Fruit fly (Drosophila melanogaster) whole organism, embryonic: ENCODE data around the gene PpV.
A peak's percentile ranks its signal among the peaks of the same experiment; 100 is the strongest.

Experiments
- Abd-B ChIP-seq: fragments of 200-800 bp; sonication (Bioruptor generic); optimal IDR thresholded peaks from 2 replicates; lab custom pipeline; 2018; ENCODE audit warnings: missing biosample characterization, mild to moderate bottlenecking, missing genetic modification characterization, moderate library complexity
- B-H2 ChIP-seq: fragments of 200-800 bp; sonication (Bioruptor generic); optimal IDR thresholded peaks from 2 replicates; lab custom pipeline; 2018; ENCODE audit warnings: missing biosample characterization, mild to moderate bottlenecking, missing genetic modification characterization
- CG10366 ChIP-seq: fragments of 200-800 bp; sonication (Bioruptor generic); IDR thresholded peaks from 2 replicates; pipeline ENCODE4 v1.3.6; 2022; ENCODE audit warnings: missing biosample characterization, missing genetic modification characterization
- CG12155 ChIP-seq: fragments of 200-800 bp; sonication (Bioruptor generic); optimal IDR thresholded peaks from 3 replicates; lab custom pipeline; 2016; ENCODE audit warnings: missing biosample characterization, missing genetic modification characterization
- CG13123 ChIP-seq: fragments of 200-800 bp; sonication (Bioruptor generic); optimal IDR thresholded peaks from 2 replicates; lab custom pipeline; 2016; ENCODE audit warnings: missing biosample characterization, missing genetic modification characterization
- CG14441 ChIP-seq: fragments of 200-800 bp; sonication (Bioruptor generic); IDR thresholded peaks from 2 replicates; pipeline ENCODE4 v1.3.6; 2022; ENCODE audit warnings: missing biosample characterization, missing genetic modification characterization
- CG1529 ChIP-seq: fragments of 200-800 bp; sonication (Bioruptor generic); optimal IDR thresholded peaks from 3 replicates; lab custom pipeline; 2018; ENCODE audit warnings: missing biosample characterization, missing genetic modification characterization
- CG15514 ChIP-seq: fragments of 200-800 bp; sonication (Bioruptor generic); optimal IDR thresholded peaks from 3 replicates; lab custom pipeline; 2017; ENCODE audit warnings: missing biosample characterization, missing genetic modification characterization, mild to moderate bottlenecking, moderate library complexity, missing genetic modification reagents
- CG17361 ChIP-seq: fragments of 200-800 bp; sonication (Bioruptor generic); IDR thresholded peaks from 3 replicates; pipeline ENCODE4 v1.3.6; 2022; ENCODE audit warnings: missing biosample characterization, missing genetic modification characterization
- CG17829 ChIP-seq: fragments of 200-800 bp; optimal IDR thresholded peaks from 2 replicates; lab custom pipeline; 2019; ENCODE audit warnings: missing biosample characterization, mild to moderate bottlenecking, missing genetic modification characterization, moderate library complexity
- CG31365 ChIP-seq: fragments of 200-800 bp; sonication (Bioruptor generic); optimal IDR thresholded peaks from 2 replicates; lab custom pipeline; 2018; ENCODE audit warnings: missing biosample characterization, mild to moderate bottlenecking, missing genetic modification characterization
- CG4360 ChIP-seq: fragments of 200-800 bp; sonication (Bioruptor generic); IDR thresholded peaks from 2 replicates; pipeline ENCODE4 v1.3.6; 2022; ENCODE audit warnings: missing biosample characterization, missing genetic modification characterization
- CG4854 ChIP-seq: fragments of 200-800 bp; sonication (Bioruptor generic); optimal IDR thresholded peaks from 2 replicates; lab custom pipeline; 2016; ENCODE audit warnings: missing biosample characterization, missing genetic modification characterization, inconsistent platforms
- CG6683 ChIP-seq: fragments of 200-800 bp; sonication (Bioruptor generic); optimal IDR thresholded peaks from 2 replicates; lab custom pipeline; 2017; ENCODE audit warnings: missing biosample characterization, mild to moderate bottlenecking, missing genetic modification characterization, missing genetic modification reagents
- CrebB ChIP-seq: fragments of 200-800 bp; sonication (Bioruptor generic); optimal IDR thresholded peaks from 3 replicates; lab custom pipeline; 2018; ENCODE audit warnings: missing biosample characterization, mild to moderate bottlenecking, missing genetic modification characterization
- D ChIP-seq, 2 experiments: fragments of 200-800 bp in 1 of 2; fragments of >200 bp in 1 of 2; sonication (Bioruptor generic) in 1 of 2; optimal IDR thresholded peaks; 2 replicates in 1 of 2; 3 replicates in 1 of 2; lab custom pipeline; 2017; ENCODE audit warnings: mild to moderate bottlenecking in 1 of 2, missing biosample characterization in 1 of 2, missing genetic modification characterization in 1 of 2, missing genetic modification reagents in 1 of 2
- Dip3 ChIP-seq: fragments of 200-800 bp; sonication (Bioruptor generic); optimal IDR thresholded peaks from 3 replicates; lab custom pipeline; 2016; ENCODE audit warnings: missing biosample characterization, missing genetic modification characterization
- E2f1 ChIP-seq: fragments of 200-800 bp; sonication (Bioruptor generic); IDR thresholded peaks from 2 replicates; pipeline ENCODE4 v1.3.6; 2022; ENCODE audit warnings: missing biosample characterization, missing genetic modification characterization
- ERR ChIP-seq: fragments of 200-800 bp; sonication (Bioruptor generic); optimal IDR thresholded peaks from 2 replicates; lab custom pipeline; 2016; ENCODE audit warnings: missing biosample characterization, missing genetic modification characterization
- Eip74EF ChIP-seq, 2 experiments: fragments of 200-800 bp in 1 of 2; fragments of >200 bp in 1 of 2; sonication (Bioruptor generic) in 1 of 2; optimal IDR thresholded peaks; 2 replicates each; lab custom pipeline; 2017 to 2019; ENCODE audit warnings: missing biosample characterization in 2 of 2, missing genetic modification characterization in 2 of 2, mild to moderate bottlenecking in 1 of 2, moderate library complexity in 1 of 2
- Elba2 ChIP-seq: fragments of 200-800 bp; sonication (Bioruptor generic); optimal IDR thresholded peaks from 3 replicates; lab custom pipeline; 2016; ENCODE audit warnings: missing biosample characterization, missing genetic modification characterization
- HLH3B ChIP-seq: fragments of 200-800 bp; sonication (Bioruptor generic); IDR thresholded peaks from 2 replicates; pipeline ENCODE4 v1.3.6; 2022; ENCODE audit warnings: missing biosample characterization, missing genetic modification characterization
- Hand ChIP-seq: fragments of 200-800 bp; sonication (Bioruptor generic); optimal IDR thresholded peaks from 2 replicates; lab custom pipeline; 2017; ENCODE audit warnings: mild to moderate bottlenecking, missing biosample characterization, missing genetic modification reagents, missing genetic modification characterization
- Hey ChIP-seq: fragments of 200-800 bp; sonication (Bioruptor generic); optimal IDR thresholded peaks from 3 replicates; lab custom pipeline; 2018; ENCODE audit warnings: missing biosample characterization, mild to moderate bottlenecking, missing genetic modification characterization
- Jarid2 ChIP-seq: fragments of 200-800 bp; sonication (Bioruptor generic); optimal IDR thresholded peaks from 3 replicates; lab custom pipeline; 2017; ENCODE audit warnings: mild to moderate bottlenecking, missing biosample characterization, missing genetic modification reagents, missing genetic modification characterization
- Med ChIP-seq: fragments of 200-800 bp; sonication (Bioruptor generic); peaks from one replicate; lab custom pipeline; 2016; ENCODE audit warnings: missing biosample characterization, missing genetic modification characterization, mild to moderate bottlenecking, inconsistent platforms, moderate library complexity
- Meics ChIP-seq: fragments of 200-800 bp; sonication (Bioruptor generic); optimal IDR thresholded peaks from 2 replicates; lab custom pipeline; 2017; ENCODE audit warnings: missing biosample characterization, mild to moderate bottlenecking, missing genetic modification characterization
- Mes4 ChIP-seq: fragments of 200-800 bp; sonication (Bioruptor generic); optimal IDR thresholded peaks from 2 replicates; lab custom pipeline; 2016; ENCODE audit warnings: missing biosample characterization, missing genetic modification characterization
- Nf-YB ChIP-seq: fragments of 200-800 bp; sonication (Bioruptor generic); optimal IDR thresholded peaks from 3 replicates; lab custom pipeline; 2019; ENCODE audit warnings: missing biosample characterization, mild to moderate bottlenecking, missing genetic modification characterization, moderate library complexity
- PHDP ChIP-seq: fragments of 200-800 bp; sonication (Bioruptor generic); optimal IDR thresholded peaks from 3 replicates; lab custom pipeline; 2018; ENCODE audit warnings: missing biosample characterization, mild to moderate bottlenecking, missing genetic modification characterization, moderate library complexity
- Ptx1 ChIP-seq: fragments of 200-800 bp; sonication (Bioruptor generic); IDR thresholded peaks from 2 replicates; pipeline ENCODE4 v1.3.6; 2022; ENCODE audit warnings: missing biosample characterization, missing genetic modification characterization
- Six4 ChIP-seq: fragments of 200-800 bp; sonication (Bioruptor generic); optimal IDR thresholded peaks from 2 replicates; lab custom pipeline; 2016; ENCODE audit warnings: missing biosample characterization, missing genetic modification characterization
- Xrp1 ChIP-seq: fragments of 200-800 bp; sonication (Bioruptor generic); IDR thresholded peaks from 2 replicates; pipeline ENCODE4 v1.3.6; 2022; ENCODE audit warnings: missing biosample characterization, missing genetic modification characterization
- az2 ChIP-seq: fragments of 200-800 bp; sonication (Bioruptor generic); optimal IDR thresholded peaks from 3 replicates; lab custom pipeline; 2016; ENCODE audit warnings: missing biosample characterization, missing genetic modification characterization
- caup ChIP-seq: fragments of 200-800 bp; sonication (Bioruptor generic); optimal IDR thresholded peaks from 3 replicates; lab custom pipeline; 2017; ENCODE audit warnings: missing biosample characterization, mild to moderate bottlenecking, missing genetic modification characterization, moderate library complexity; ENCODE audit not compliant: severe bottlenecking
- corto ChIP-seq: fragments of 200-800 bp; sonication (Bioruptor generic); optimal IDR thresholded peaks from 2 replicates; lab custom pipeline; 2016; ENCODE audit warnings: missing biosample characterization, mild to moderate bottlenecking, missing genetic modification characterization, moderate library complexity
- esg ChIP-seq: fragments of 200-800 bp; sonication (Bioruptor generic); conservative IDR thresholded peaks from 2 replicates; pipeline ENCODE4 v1.3.6; 2022; ENCODE audit warnings: missing biosample characterization, missing genetic modification characterization
- exex ChIP-seq: fragments of 200-800 bp; sonication (Bioruptor generic); optimal IDR thresholded peaks from 4 replicates; lab custom pipeline; 2018; ENCODE audit warnings: missing biosample characterization, mild to moderate bottlenecking, missing genetic modification characterization, moderate library complexity
- fu2 ChIP-seq: fragments of 200-800 bp; sonication (Bioruptor generic); optimal IDR thresholded peaks from 2 replicates; lab custom pipeline; 2016; ENCODE audit warnings: missing biosample characterization, missing genetic modification characterization
- gsb ChIP-seq: fragments of 200-800 bp; sonication (Bioruptor generic); IDR thresholded peaks from 2 replicates; pipeline ENCODE4 v1.3.6; 2022; ENCODE audit warnings: missing biosample characterization, missing genetic modification characterization
- ind ChIP-seq: fragments of 200-800 bp; sonication (Bioruptor generic); optimal IDR thresholded peaks from 3 replicates; lab custom pipeline; 2016; ENCODE audit warnings: missing biosample characterization, missing genetic modification characterization
- jing ChIP-seq: fragments of 200-800 bp; sonication (Bioruptor generic); optimal IDR thresholded peaks from 2 replicates; lab custom pipeline; 2018; ENCODE audit warnings: missing biosample characterization, mild to moderate bottlenecking, missing genetic modification characterization
- maf-S ChIP-seq: fragments of 200-800 bp; sonication (Bioruptor generic); optimal IDR thresholded peaks from 2 replicates; lab custom pipeline; 2016; ENCODE audit warnings: missing biosample characterization, missing genetic modification characterization
- pfk ChIP-seq: fragments of 200-800 bp; sonication (Bioruptor generic); optimal IDR thresholded peaks from 2 replicates; lab custom pipeline; 2018; ENCODE audit warnings: missing biosample characterization, mild to moderate bottlenecking, missing genetic modification characterization, moderate library complexity
- schlank ChIP-seq: fragments of 200-800 bp; sonication (Bioruptor generic); optimal IDR thresholded peaks from 2 replicates; lab custom pipeline; 2018; ENCODE audit warnings: missing biosample characterization, mild to moderate bottlenecking, missing genetic modification characterization
- tap ChIP-seq: fragments of 200-800 bp; optimal IDR thresholded peaks from 3 replicates; lab custom pipeline; 2019; ENCODE audit warnings: missing biosample characterization, mild to moderate bottlenecking, missing genetic modification characterization, moderate library complexity
- tll ChIP-seq, 2 experiments: fragments of 200-800 bp in 1 of 2; fragments of >200 bp in 1 of 2; sonication (Bioruptor generic) in 1 of 2; optimal IDR thresholded peaks; 2 replicates each; lab custom pipeline; 2017 to 2019; ENCODE audit warnings: missing biosample characterization in 2 of 2, missing genetic modification characterization in 2 of 2, mild to moderate bottlenecking in 1 of 2, moderate library complexity in 1 of 2
- wdn ChIP-seq: fragments of 200-800 bp; sonication (Bioruptor generic); IDR thresholded peaks from 2 replicates; pipeline ENCODE4 v1.3.6; 2022; ENCODE audit warnings: missing biosample characterization, missing genetic modification characterization
- wek ChIP-seq: fragments of 200-800 bp; sonication (Bioruptor generic); optimal IDR thresholded peaks from 3 replicates; lab custom pipeline; 2018; ENCODE audit warnings: missing biosample characterization, mild to moderate bottlenecking, missing genetic modification characterization, moderate library complexity

PpV gene

DNA sequence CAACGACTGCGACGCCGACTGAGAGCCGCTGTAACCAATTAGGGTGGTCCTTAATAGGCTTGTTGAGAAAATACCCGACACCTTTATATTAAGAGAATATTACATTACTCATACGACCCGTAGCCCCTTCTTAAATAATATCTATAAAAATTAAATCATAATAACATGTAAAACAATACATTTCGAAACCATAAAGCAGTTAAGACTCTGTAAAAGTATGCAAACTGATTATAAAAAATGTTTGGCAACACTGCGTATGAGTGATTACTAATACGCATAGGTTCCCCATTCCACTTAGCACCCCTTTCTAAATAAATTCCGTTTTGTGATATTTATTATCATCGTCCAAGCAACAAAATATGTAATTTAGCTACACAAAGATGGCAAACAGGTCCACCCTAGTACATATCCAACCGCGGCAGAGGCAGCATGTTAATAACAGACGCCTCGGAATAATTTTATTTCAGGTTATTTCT is 32.1 kb downstream of the PpV start (continued):
- TF ChIP-seq HLH3B (GFP tag; lab: Robert Waterston, UW) (peak; percentile 40), az2 (peak; percentile 61), Hand (GFP tag; lab: Kevin White, UChicago) (peak; percentile 83), ERR (GFP tag; lab: Kevin White, UChicago) (no peak), fu2 (GFP tag; lab: Kevin White, UChicago) (no peak), Ptx1 (peak; percentile 67), CG17829 (tag; lab: Kevin White, UChicago) (peak; percentile 64), Med (GFP tag; lab: Kevin White, UChicago) (peak; percentile 81), CG1529 (GFP tag; lab: Kevin White, UChicago) (peak; percentile 74), PHDP (tag; lab: Kevin White, UChicago) (peak; percentile 77), Nf-YB (GFP tag; lab: Kevin White, UChicago) (peak; percentile 69), Dip3 (GFP tag; lab: Kevin White, UChicago) (peak; percentile 34), caup (GFP tag; lab: Kevin White, UChicago) (peak; percentile 71), ind (peak; percentile 74), tll (GFP tag; optimal IDR thresholded peaks at IDR 0.05; lab: Kevin White, UChicago) (no peak), exex (peak; percentile 40), Jarid2 (peak; percentile 32), CG15514 (peak; percentile 58), wek (GFP tag; lab: Kevin White, UChicago) (peak; percentile 5), gsb (GFP tag; lab: Robert Waterston, UW) (0 out of 2 replicates have a peak, but pooled peaks have one; percentile 18), maf-S (no peak), CG12155 (GFP tag; lab: Kevin White, UChicago) (peak; percentile 43), CG4854 (peak; percentile 37), tap (tag; lab: Kevin White, UChicago) (peak; percentile 68), CG6683 (GFP tag; lab: Kevin White, UChicago) (peak; percentile 57), CG17361 (GFP tag; lab: Robert Waterston, UW) (peak; percentile 87), corto (GFP tag; lab: Kevin White, UChicago) (peak; percentile 15), wdn (GFP tag; lab: Robert Waterston, UW) (peak; percentile 50; the same call in 1 of the 2 replicates), Meics (GFP tag; lab: Kevin White, UChicago) (peak; percentile 89), Six4 (GFP tag; lab: Kevin White, UChicago) (peak; percentile 29), esg (GFP tag; lab: Robert Waterston, UW) (peak; percentile 56), E2f1 (GFP tag; lab: Robert Waterston, UW) (peak; percentile 26; the same call in 1 of the 2 replicates), CG13123 (GFP tag; lab: Kevin White, UChicago) (peak; percentile 13), D (optimal IDR thresholded peaks at IDR 0.05; lab: Kevin White, UChicago) (no peak), D (GFP tag; optimal IDR thresholded peaks at IDR 0.05; lab: Kevin White, UChicago) (peak; percentile 68), CG4360 (GFP tag; lab: Robert Waterston, UW) (0 out of 2 replicates have a peak, but pooled peaks have one; percentile 8), CrebB (tag; lab: Kevin White, UChicago) (peak; percentile 39), Abd-B (GFP tag; lab: Kevin White, UChicago) (peak; percentile 18), Mes4 (no peak), Elba2 (no peak), Eip74EF (GFP tag; optimal IDR thresholded peaks at IDR 0.05; lab: Kevin White, UChicago) (peak in 1 of 2 experiments; percentile 83), CG10366 (peak; percentile 57), pfk (GFP tag; lab: Kevin White, UChicago) (no peak), Xrp1 (GFP tag; lab: Robert Waterston, UW) (peak; percentile 66), B-H2 (peak; percentile 52), schlank (tag; lab: Kevin White, UChicago) (peak; percentile 64), jing (GFP tag; lab: Kevin White, UChicago) (peak; percentile 9), CG31365 (tag; lab: Kevin White, UChicago) (peak; percentile 10), Hey (no peak), CG14441 (GFP tag; lab: Robert Waterston, UW) (peak; percentile 39; the same call in 1 of the 2 replicates)
